Fruit fly (Drosophila melanogaster) whole organism, embryonic: ENCODE measurements around the gene SmD2.

Source experiments
- Antp ChIP-seq: fragments of 200-800 bp; sonication (Bioruptor generic); optimal IDR thresholded peaks from 3 replicates; lab custom pipeline; 2016; ENCODE audit warnings: missing biosample characterization, missing genetic modification characterization
- Bdp1 ChIP-seq: fragments of 200-800 bp; sonication (Bioruptor generic); optimal IDR thresholded peaks from 3 replicates; lab custom pipeline; 2016; ENCODE audit warnings: missing biosample characterization, missing genetic modification characterization
- CG10543 ChIP-seq: fragments of 200-800 bp; sonication (Bioruptor generic); optimal IDR thresholded peaks from 3 replicates; lab custom pipeline; 2017; ENCODE audit warnings: missing biosample characterization, mild to moderate bottlenecking, missing genetic modification characterization, moderate library complexity
- CG11247 ChIP-seq: fragments of 200-800 bp; sonication (Bioruptor generic); IDR thresholded peaks from 2 replicates; pipeline ENCODE4 v1.3.6; 2022; ENCODE audit warnings: missing biosample characterization, missing genetic modification characterization
- CG11398 ChIP-seq: fragments of 200-800 bp; sonication (Bioruptor generic); optimal IDR thresholded peaks from 2 replicates; lab custom pipeline; 2016; ENCODE audit warnings: missing biosample characterization, missing genetic modification characterization
- CG12236 ChIP-seq: fragments of 200-800 bp; sonication (Bioruptor generic); optimal IDR thresholded peaks from 2 replicates; lab custom pipeline; 2016; ENCODE audit warnings: missing biosample characterization, missing genetic modification characterization
- CG12942 ChIP-seq: fragments of 200-800 bp; sonication (Bioruptor generic); optimal IDR thresholded peaks from 3 replicates; lab custom pipeline; 2016; ENCODE audit warnings: missing biosample characterization, missing genetic modification characterization
- CG13123 ChIP-seq: fragments of 200-800 bp; sonication (Bioruptor generic); optimal IDR thresholded peaks from 2 replicates; lab custom pipeline; 2016; ENCODE audit warnings: missing biosample characterization, missing genetic modification characterization
- CG15073 ChIP-seq: fragments of 200-800 bp; sonication (Bioruptor generic); optimal IDR thresholded peaks from 2 replicates; lab custom pipeline; 2016; ENCODE audit warnings: missing biosample characterization, missing genetic modification characterization
- CG17361 ChIP-seq: fragments of 200-800 bp; sonication (Bioruptor generic); IDR thresholded peaks from 3 replicates; pipeline ENCODE4 v1.3.6; 2022; ENCODE audit warnings: missing biosample characterization, missing genetic modification characterization
- CG2120 ChIP-seq: fragments of 200-800 bp; sonication (Bioruptor generic); optimal IDR thresholded peaks from 3 replicates; lab custom pipeline; 2016; ENCODE audit warnings: missing biosample characterization, missing genetic modification characterization
- CG2199 ChIP-seq: fragments of 200-800 bp; sonication (Bioruptor generic); IDR thresholded peaks from 3 replicates; pipeline ENCODE4 v1.3.6; 2022; ENCODE audit warnings: missing biosample characterization, missing genetic modification characterization
- CG2889 ChIP-seq: fragments of 200-800 bp; sonication (Bioruptor generic); IDR thresholded peaks from 3 replicates; pipeline ENCODE4 v1.3.6; 2022; ENCODE audit warnings: missing biosample characterization, missing genetic modification characterization
- CG30431 ChIP-seq: fragments of 200-800 bp; sonication (Bioruptor generic); optimal IDR thresholded peaks from 2 replicates; lab custom pipeline; 2017; ENCODE audit warnings: missing biosample characterization, missing genetic modification characterization
- CG4282 ChIP-seq: fragments of 200-800 bp; sonication (Bioruptor generic); optimal IDR thresholded peaks from 2 replicates; lab custom pipeline; 2016; ENCODE audit warnings: missing biosample characterization, missing genetic modification characterization
- CG6272 ChIP-seq: fragments of 200-800 bp; sonication (Bioruptor generic); IDR thresholded peaks from 2 replicates; pipeline ENCODE4 v1.3.6; 2022; ENCODE audit warnings: missing biosample characterization, missing genetic modification characterization
- CG6689 ChIP-seq: fragments of 200-800 bp; sonication (Bioruptor generic); IDR thresholded peaks from 2 replicates; pipeline ENCODE4 v1.3.6; 2022; ENCODE audit warnings: missing biosample characterization, missing genetic modification characterization
- CG7786 ChIP-seq: fragments of 200-800 bp; sonication (Bioruptor generic); optimal IDR thresholded peaks from 2 replicates; lab custom pipeline; 2016; ENCODE audit warnings: missing biosample characterization, missing genetic modification characterization
- CG8281 ChIP-seq: fragments of 200-800 bp; sonication (Bioruptor generic); optimal IDR thresholded peaks from 2 replicates; lab custom pipeline; 2018; ENCODE audit warnings: missing biosample characterization, mild to moderate bottlenecking, missing genetic modification characterization, moderate library complexity
- Dp ChIP-seq: fragments of 200-800 bp; sonication (Bioruptor generic); optimal IDR thresholded peaks from 2 replicates; lab custom pipeline; 2018; ENCODE audit warnings: missing biosample characterization, mild to moderate bottlenecking, missing genetic modification characterization, moderate library complexity
- ERR ChIP-seq: fragments of 200-800 bp; sonication (Bioruptor generic); optimal IDR thresholded peaks from 2 replicates; lab custom pipeline; 2016; ENCODE audit warnings: missing biosample characterization, missing genetic modification characterization
- Eip74EF ChIP-seq, 2 experiments: fragments of 200-800 bp in 1 of 2; fragments of >200 bp in 1 of 2; sonication (Bioruptor generic) in 1 of 2; optimal IDR thresholded peaks; 2 replicates each; lab custom pipeline; 2017 to 2019; ENCODE audit warnings: missing biosample characterization in 2 of 2, missing genetic modification characterization in 2 of 2, mild to moderate bottlenecking in 1 of 2, moderate library complexity in 1 of 2
- Fer2 ChIP-seq: fragments of 200-800 bp; sonication (Bioruptor generic); optimal IDR thresholded peaks from 2 replicates; lab custom pipeline; 2018; ENCODE audit warnings: missing biosample characterization, mild to moderate bottlenecking, missing genetic modification characterization, moderate library complexity
- Hr3 ChIP-seq: fragments of 200-800 bp; sonication (Bioruptor generic); optimal IDR thresholded peaks from 3 replicates; lab custom pipeline; 2016; ENCODE audit warnings: missing biosample characterization, missing genetic modification characterization
- Max ChIP-seq: fragments of 200-800 bp; sonication (Bioruptor generic); optimal IDR thresholded peaks from 2 replicates; lab custom pipeline; 2016; ENCODE audit warnings: missing biosample characterization, mild to moderate bottlenecking, missing genetic modification characterization
- Myb ChIP-seq: fragments of 200-800 bp; sonication (Bioruptor generic); optimal IDR thresholded peaks from 2 replicates; lab custom pipeline; 2016; ENCODE audit warnings: missing biosample characterization, missing genetic modification characterization
- NC2β ChIP-seq: fragments of 200-800 bp; sonication (Bioruptor generic); optimal IDR thresholded peaks from 2 replicates; lab custom pipeline; 2016; ENCODE audit warnings: missing biosample characterization, missing genetic modification characterization
- Poxn ChIP-seq: fragments of 200-800 bp; sonication (Bioruptor generic); IDR thresholded peaks from 2 replicates; pipeline ENCODE4 v1.3.6; 2022; ENCODE audit warnings: missing biosample characterization, missing genetic modification characterization
- Rx ChIP-seq: fragments of 200-800 bp; sonication (Bioruptor generic); IDR thresholded peaks from 2 replicates; pipeline ENCODE4 v1.3.6; 2022; ENCODE audit warnings: missing biosample characterization, missing genetic modification characterization
- Trl ChIP-seq, 3 experiments: fragments of >200 bp in 2 of 3; fragments of 200-800 bp in 1 of 3; sonication (Bioruptor generic) in 1 of 3; optimal IDR thresholded peaks; 2 replicates in 1 of 3; 3 replicates in 2 of 3; lab custom pipeline; 2016 to 2017; ENCODE audit warnings: missing biosample characterization in 1 of 3, missing genetic modification characterization in 1 of 3
- al ChIP-seq: fragments of 200-800 bp; sonication (Bioruptor generic); IDR thresholded peaks from 2 replicates; pipeline ENCODE4 v1.3.6; 2022; ENCODE audit warnings: missing biosample characterization, missing genetic modification characterization
- ase ChIP-seq: fragments of 200-800 bp; sonication (Bioruptor generic); IDR thresholded peaks from 3 replicates; pipeline ENCODE4 v1.3.6; 2022; ENCODE audit warnings: missing biosample characterization, missing genetic modification characterization
- az2 ChIP-seq: fragments of 200-800 bp; sonication (Bioruptor generic); optimal IDR thresholded peaks from 3 replicates; lab custom pipeline; 2016; ENCODE audit warnings: missing biosample characterization, missing genetic modification characterization
- dan ChIP-seq: fragments of 200-800 bp; sonication (Bioruptor generic); IDR thresholded peaks from 2 replicates; pipeline ENCODE4 v1.3.6; 2022; ENCODE audit warnings: missing biosample characterization, missing genetic modification characterization
- disco-r ChIP-seq: fragments of 200-800 bp; sonication (Bioruptor generic); optimal IDR thresholded peaks from 2 replicates; lab custom pipeline; 2016; ENCODE audit warnings: missing biosample characterization, missing genetic modification characterization
- dm ChIP-seq: fragments of 200-800 bp; sonication (Bioruptor generic); optimal IDR thresholded peaks from 3 replicates; lab custom pipeline; 2016; ENCODE audit warnings: missing biosample characterization, missing genetic modification characterization
- gcm2 ChIP-seq: fragments of 200-800 bp; sonication (Bioruptor generic); optimal IDR thresholded peaks from 2 replicates; lab custom pipeline; 2016; ENCODE audit warnings: missing biosample characterization, missing genetic modification characterization
- gsb ChIP-seq: fragments of 200-800 bp; sonication (Bioruptor generic); IDR thresholded peaks from 2 replicates; pipeline ENCODE4 v1.3.6; 2022; ENCODE audit warnings: missing biosample characterization, missing genetic modification characterization
- ken ChIP-seq: fragments of 200-800 bp; sonication (Bioruptor generic); IDR thresholded peaks from 3 replicates; pipeline ENCODE4 v1.3.6; 2022; ENCODE audit warnings: missing biosample characterization, missing genetic modification characterization
- lab ChIP-seq: fragments of 200-800 bp; sonication (Bioruptor generic); optimal IDR thresholded peaks from 3 replicates; lab custom pipeline; 2017; ENCODE audit warnings: missing biosample characterization, missing genetic modification characterization, mild to moderate bottlenecking, moderate library complexity, missing genetic modification reagents
- lmd ChIP-seq: fragments of 200-800 bp; sonication (Bioruptor generic); IDR thresholded peaks from 2 replicates; pipeline ENCODE4 v1.3.6; 2022; ENCODE audit warnings: missing biosample characterization, missing genetic modification characterization
- mirr ChIP-seq: fragments of 200-800 bp; sonication (Bioruptor generic); optimal IDR thresholded peaks from 3 replicates; lab custom pipeline; 2018; ENCODE audit warnings: missing biosample characterization, mild to moderate bottlenecking, missing genetic modification characterization
- nmo ChIP-seq: fragments of 200-800 bp; sonication (Bioruptor generic); optimal IDR thresholded peaks from 2 replicates; lab custom pipeline; 2018; ENCODE audit warnings: missing biosample characterization, mild to moderate bottlenecking, missing genetic modification characterization, moderate library complexity
- org-1 ChIP-seq: fragments of 200-800 bp; sonication (Bioruptor generic); optimal IDR thresholded peaks from 2 replicates; lab custom pipeline; 2017; ENCODE audit warnings: missing biosample characterization, missing genetic modification characterization
- trh ChIP-seq: fragments of 200-800 bp; sonication (Bioruptor generic); optimal IDR thresholded peaks from 2 replicates; lab custom pipeline; 2016; ENCODE audit warnings: missing biosample characterization, missing genetic modification characterization
- ttk ChIP-seq: fragments of 200-800 bp; sonication (Bioruptor generic); IDR thresholded peaks from 2 replicates; pipeline ENCODE4 v2.1.2; 2022; ENCODE audit warnings: missing biosample characterization, missing genetic modification characterization
- vnd ChIP-seq: fragments of 200-800 bp; sonication (Bioruptor generic); IDR thresholded peaks from 3 replicates; pipeline ENCODE4 v1.3.6; 2022; ENCODE audit warnings: missing biosample characterization, missing genetic modification characterization; ENCODE audit not compliant: partially characterized antibody
- vvl ChIP-seq: fragments of 200-800 bp; sonication (Bioruptor generic); IDR thresholded peaks from 2 replicates; pipeline ENCODE4 v1.3.6; 2022; ENCODE audit warnings: missing biosample characterization, missing genetic modification characterization

The SmD2 gene

dm6 chr3R:6368550-6369238 lies 23.0 kb upstream of the SmD2 start, which contains the start of gene CG10286 (continued):
- TF ChIP-seq lmd (GFP tag; lab: Robert Waterston, UW) (no peak), CG2199 (GFP tag; lab: Robert Waterston, UW) (no peak; the same call in 2 of the 3 replicates), Eip74EF (GFP tag; optimal IDR thresholded peaks at IDR 0.05; lab: Kevin White, UChicago) (no peak), gcm2 (no peak), CG12942 (GFP tag; lab: Kevin White, UChicago) (no peak), al (GFP tag; lab: Robert Waterston, UW) (no peak)
- TF ChIP-seq, all 482 proteins: peak for 178

- TF ChIP-seq ken (GFP tag; lab: Robert Waterston, UW): peak; percentile 63; the same call in 2 of the 3 replicates
- peak; percentile 49 for TF ChIP-seq CG4282 (GFP tag; lab: Kevin White, UChicago)
- TF ChIP-seq trh (GFP tag; lab: Kevin White, UChicago): peak; percentile 26
- TF ChIP-seq az2 (GFP tag; lab: Kevin White, UChicago): peak; percentile 47
- peak; percentile 43; the same call in 1 of the 2 replicates for TF ChIP-seq gsb (GFP tag; lab: Robert Waterston, UW)
- TF ChIP-seq Myb (GFP tag; lab: Kevin White, UChicago): peak; percentile 66
- TF ChIP-seq Trl (optimal IDR thresholded peaks at IDR 0.05; lab: Kevin White, UChicago): peak in 1 of 2 experiments; percentile 48
- TF ChIP-seq Trl (GFP tag; optimal IDR thresholded peaks at IDR 0.05; lab: Kevin White, UChicago): peak; percentile 83
- peak; percentile 43; the same call in 1 of the 2 replicates for TF ChIP-seq Rx (GFP tag; lab: Robert Waterston, UW)
- TF ChIP-seq disco-r (GFP tag; lab: Kevin White, UChicago): peak; percentile 56
- TF ChIP-seq ERR (GFP tag; lab: Kevin White, UChicago): peak; percentile 70
- peak; percentile 73 for TF ChIP-seq NC2β (GFP tag; lab: Kevin White, UChicago)
- TF ChIP-seq vvl (GFP tag; lab: Robert Waterston, UW): no peak; the same call in 1 of the 2 replicates
- no peak for TF ChIP-seq Fer2 (tag; lab: Kevin White, UChicago)
- peak; percentile 69 for TF ChIP-seq dm (GFP tag; lab: Kevin White, UChicago)
- peak; percentile 39 for TF ChIP-seq CG6689
- peak; percentile 57; the same call in 1 of the 2 replicates for TF ChIP-seq CG6272
- peak; percentile 56 for TF ChIP-seq CG30431 (GFP tag; lab: Kevin White, UChicago)
- 0 out of 3 replicates have a peak, but pooled peaks have one; percentile 50 for TF ChIP-seq CG2889 (GFP tag; lab: Robert Waterston, UW)
- TF ChIP-seq CG17361: no peak
- peak; percentile 45 for TF ChIP-seq CG13123 (GFP tag; lab: Kevin White, UChicago)
- peak; percentile 78 for TF ChIP-seq Antp (GFP tag; lab: Kevin White, UChicago)
- peak; percentile 11 for TF ChIP-seq Max (GFP tag; lab: Kevin White, UChicago)
- no peak for TF ChIP-seq CG10543 (GFP tag; lab: Kevin White, UChicago)
- TF ChIP-seq ase (GFP tag; lab: Robert Waterston, UW): 0 out of 3 replicates have a peak, but pooled peaks have one; percentile 38
- TF ChIP-seq mirr (GFP tag; lab: Kevin White, UChicago): no peak
- TF ChIP-seq CG15073: no peak
- TF ChIP-seq CG2120 (GFP tag; lab: Kevin White, UChicago): peak; percentile 84
- no peak for TF ChIP-seq Poxn (GFP tag; lab: Robert Waterston, UW)
- peak; percentile 47 for TF ChIP-seq Hr3 (GFP tag; lab: Kevin White, UChicago)
- TF ChIP-seq vnd: peak; percentile 37; the same call in 1 of the 3 replicates
- TF ChIP-seq org-1 (GFP tag; lab: Kevin White, UChicago): peak; percentile 43
- peak; percentile 60; the same call in 1 of the 2 replicates for TF ChIP-seq CG11247
- peak; percentile 52 for TF ChIP-seq CG11398 (GFP tag; lab: Kevin White, UChicago)
- peak; percentile 71 for TF ChIP-seq CG7786
- TF ChIP-seq Dp: peak; percentile 24
- peak; percentile 39; the same call in 1 of the 2 replicates for TF ChIP-seq ttk (GFP tag; lab: Robert Waterston, UW)
- TF ChIP-seq nmo (GFP tag; lab: Kevin White, UChicago): peak; percentile 64
- no peak for TF ChIP-seq dan (GFP tag; lab: Robert Waterston, UW)
- TF ChIP-seq CG12236 (GFP tag; lab: Kevin White, UChicago): peak; percentile 50
- peak; percentile 49 for TF ChIP-seq Bdp1 (GFP tag; lab: Kevin White, UChicago)
- no peak for TF ChIP-seq lab (GFP tag; lab: Kevin White, UChicago)
- no peak for TF ChIP-seq CG8281 (tag; lab: Kevin White, UChicago)
Observed at dm6 chr3R:6368100-6368499, 22.4 kb upstream of the SmD2 start, which contains the start of gene CG42724. Gene CG42724 (minus strand): TSS chr3R:6368288.
